Worm (Caenorhabditis elegans) whole organism, L2 larva: ENCODE measurements around the gene arrd-28.

Experiments
- F13H6.1 ChIP-seq: sonication (generic microtip); optimal IDR thresholded peaks from 2 replicates; lab custom pipeline; 2016; ENCODE audit warnings: missing genetic modification characterization, missing compliant biosample characterization
- R02D3.7 ChIP-seq: fragments of 150-350 bp; optimal IDR thresholded peaks from 2 replicates; lab custom pipeline; 2014; ENCODE audit warnings: missing biosample characterization, missing genetic modification characterization
- Y55F3AM.14 ChIP-seq: fragments of 200-800 bp; sonication (Bioruptor generic); optimal IDR thresholded peaks from 2 replicates; lab custom pipeline; 2018; ENCODE audit warnings: mild to moderate bottlenecking, missing genetic modification characterization, missing compliant biosample characterization
- alr-1 ChIP-seq: fragments of 150-350 bp; optimal IDR thresholded peaks from 2 replicates; lab custom pipeline; 2014; ENCODE audit warnings: missing biosample characterization, missing genetic modification characterization
- aly-2 ChIP-seq: fragments of 150-350 bp; optimal IDR thresholded peaks from 2 replicates; lab custom pipeline; 2014; ENCODE audit warnings: missing biosample characterization, missing genetic modification characterization
- blmp-1 ChIP-seq: sonication (generic microtip); optimal IDR thresholded peaks from 2 replicates; lab custom pipeline; 2017; ENCODE audit warnings: missing genetic modification characterization, mild to moderate bottlenecking, missing compliant biosample characterization, antibody characterized with exemption, moderate library complexity; ENCODE audit not compliant: insufficient read depth
- ceh-82 ChIP-seq: fragments of 150-350 bp; optimal IDR thresholded peaks from 2 replicates; lab custom pipeline; 2014; ENCODE audit warnings: missing biosample characterization, missing genetic modification characterization
- crh-2 ChIP-seq: sonication (generic microtip); optimal IDR thresholded peaks from 2 replicates; lab custom pipeline; 2017; ENCODE audit warnings: missing biosample characterization, missing genetic modification characterization
- dmd-4 ChIP-seq: sonication (generic microtip); optimal IDR thresholded peaks from 2 replicates; lab custom pipeline; 2017; ENCODE audit warnings: missing biosample characterization, missing genetic modification characterization
- elt-1 ChIP-seq: fragments of 150-350 bp; optimal IDR thresholded peaks from 2 replicates; lab custom pipeline; 2014; ENCODE audit warnings: missing biosample characterization, missing genetic modification characterization
- elt-3 ChIP-seq: sonication (generic microtip); optimal IDR thresholded peaks from 2 replicates; lab custom pipeline; 2017; ENCODE audit warnings: missing biosample characterization, missing genetic modification characterization
- fos-1 ChIP-seq: fragments of 150-350 bp; optimal IDR thresholded peaks from 2 replicates; lab custom pipeline; 2014; ENCODE audit warnings: missing biosample characterization, missing genetic modification characterization
- gmeb-1 ChIP-seq: fragments of 150-350 bp; optimal IDR thresholded peaks from 2 replicates; lab custom pipeline; 2014; ENCODE audit warnings: missing biosample characterization, missing genetic modification characterization
- lin-11 ChIP-seq: fragments of 150-350 bp; sonication (generic microtip); optimal IDR thresholded peaks from 2 replicates; lab custom pipeline; 2014; ENCODE audit warnings: missing biosample characterization, missing genetic modification characterization, inconsistent platforms, mixed read lengths
- lin-13 ChIP-seq: fragments of 150-350 bp; optimal IDR thresholded peaks from 2 replicates; lab custom pipeline; 2014; ENCODE audit warnings: missing biosample characterization, missing genetic modification reagents, missing genetic modification characterization
- lin-39 ChIP-seq: fragments of 150-350 bp; optimal IDR thresholded peaks from 2 replicates; lab custom pipeline; 2014; ENCODE audit warnings: missing biosample characterization, missing genetic modification reagents, missing genetic modification characterization
- lsy-2 ChIP-seq, 2 experiments: fragments of 150-350 bp in 1 of 2; sonication (generic microtip) in 1 of 2; optimal IDR thresholded peaks; 2 replicates each; lab custom pipeline; 2014 to 2017; ENCODE audit warnings: missing biosample characterization in 2 of 2, missing genetic modification characterization in 2 of 2
- mab-5 ChIP-seq: fragments of 150-350 bp; optimal IDR thresholded peaks from 2 replicates; lab custom pipeline; 2014; ENCODE audit warnings: missing biosample characterization, missing genetic modification characterization
- mbf-1 ChIP-seq: sonication (generic microtip); optimal IDR thresholded peaks from 2 replicates; lab custom pipeline; 2017; ENCODE audit warnings: missing biosample characterization, missing genetic modification characterization
- mdl-1 ChIP-seq, 2 experiments: fragments of 150-350 bp in 1 of 2; sonication (generic microtip) in 1 of 2; optimal IDR thresholded peaks; 2 replicates each; lab custom pipeline; 2017; ENCODE audit warnings: missing biosample characterization in 2 of 2, missing genetic modification characterization in 2 of 2
- nhr-10 ChIP-seq: sonication (generic microtip); optimal IDR thresholded peaks from 2 replicates; lab custom pipeline; 2017; ENCODE audit warnings: missing biosample characterization, missing genetic modification characterization
- nhr-11 ChIP-seq: fragments of 150-350 bp; optimal IDR thresholded peaks from 2 replicates; lab custom pipeline; 2014; ENCODE audit warnings: missing biosample characterization, missing genetic modification characterization
- nhr-12 ChIP-seq: fragments of 150-350 bp; optimal IDR thresholded peaks from 2 replicates; lab custom pipeline; 2014; ENCODE audit warnings: missing biosample characterization, missing genetic modification characterization
- nhr-129 ChIP-seq: fragments of 150-350 bp; optimal IDR thresholded peaks from 2 replicates; lab custom pipeline; 2014; ENCODE audit warnings: missing biosample characterization, missing genetic modification characterization
- nhr-21 ChIP-seq: fragments of 150-350 bp; optimal IDR thresholded peaks from 2 replicates; lab custom pipeline; 2014; ENCODE audit warnings: missing biosample characterization, missing genetic modification characterization
- nhr-23 ChIP-seq: fragments of 150-350 bp; optimal IDR thresholded peaks from 2 replicates; lab custom pipeline; 2014; ENCODE audit warnings: missing biosample characterization, missing genetic modification reagents, missing genetic modification characterization
- nhr-6 ChIP-seq: fragments of 150-350 bp; optimal IDR thresholded peaks from 2 replicates; lab custom pipeline; 2014; ENCODE audit warnings: missing biosample characterization, missing genetic modification characterization
- nhr-77 ChIP-seq: fragments of 150-350 bp; optimal IDR thresholded peaks from 2 replicates; lab custom pipeline; 2014; ENCODE audit warnings: missing biosample characterization, missing genetic modification characterization
- peb-1 ChIP-seq: fragments of 150-350 bp; optimal IDR thresholded peaks from 2 replicates; lab custom pipeline; 2014; ENCODE audit warnings: missing biosample characterization, missing genetic modification characterization
- sem-4 ChIP-seq: fragments of 150-350 bp; optimal IDR thresholded peaks from 2 replicates; lab custom pipeline; 2014; ENCODE audit warnings: missing biosample characterization, missing genetic modification reagents, missing genetic modification characterization
- skn-1 ChIP-seq: sonication (generic microtip); optimal IDR thresholded peaks from 2 replicates; lab custom pipeline; 2017; ENCODE audit warnings: missing biosample characterization, missing genetic modification characterization
- sma-3 ChIP-seq: sonication (generic microtip); optimal IDR thresholded peaks from 2 replicates; lab custom pipeline; 2016; ENCODE audit warnings: missing genetic modification reagents, missing genetic modification characterization, missing compliant biosample characterization
- sma-9 ChIP-seq, 2 experiments: fragments of 150-350 bp in 1 of 2; sonication (generic microtip) in 1 of 2; optimal IDR thresholded peaks; 2 replicates each; lab custom pipeline; 2014 to 2016; ENCODE audit warnings: missing genetic modification characterization in 2 of 2, mild to moderate bottlenecking in 1 of 2, missing biosample characterization in 1 of 2, missing compliant biosample characterization in 1 of 2, missing genetic modification reagents in 1 of 2, moderate library complexity in 1 of 2
- snpc-4 ChIP-seq: fragments of 150-350 bp; optimal IDR thresholded peaks from 2 replicates; lab custom pipeline; 2014; ENCODE audit warnings: missing biosample characterization, missing genetic modification characterization
- unc-39 ChIP-seq: fragments of 150-350 bp; optimal IDR thresholded peaks from 2 replicates; lab custom pipeline; 2014; ENCODE audit warnings: missing biosample characterization, missing genetic modification characterization
- unc-55 ChIP-seq: fragments of 150-350 bp; sonication (generic microtip); optimal IDR thresholded peaks from 3 replicates; lab custom pipeline; 2014; ENCODE audit warnings: missing biosample characterization, missing genetic modification reagents, missing genetic modification characterization
- unc-62 ChIP-seq: fragments of 150-350 bp; optimal IDR thresholded peaks from 2 replicates; lab custom pipeline; 2014; ENCODE audit warnings: missing biosample characterization, missing genetic modification reagents, missing genetic modification characterization
- ztf-1 ChIP-seq: fragments of 200-800 bp; sonication (Bioruptor generic); conservative IDR thresholded peaks from 2 replicates; pipeline ENCODE4 v1.3.6; 2022; ENCODE audit warnings: missing genetic modification characterization, missing compliant biosample characterization

arrd-28 gene

DNA sequence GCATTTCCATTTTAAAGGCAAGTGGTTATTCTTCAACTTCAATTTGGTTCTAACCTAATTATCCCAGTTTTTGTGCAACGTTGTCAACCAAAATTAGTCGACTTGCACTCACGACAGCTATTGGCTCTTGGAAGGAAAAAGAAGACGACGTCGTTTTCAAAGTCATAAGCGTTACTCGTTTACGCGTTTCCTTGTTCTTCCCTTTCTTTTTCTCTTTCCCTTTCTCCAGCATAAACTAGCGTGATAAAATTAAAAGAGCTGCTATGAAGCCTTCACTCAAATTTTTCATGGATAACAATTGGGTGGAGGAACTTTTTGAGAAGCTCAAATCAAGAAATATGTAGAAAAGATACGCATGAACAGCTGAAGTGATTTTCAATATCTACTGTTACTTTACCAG is 20.6 kb upstream of the arrd-28 start:
- no peak for TF ChIP-seq unc-62 (GFP tag; lab: Kevin White, UChicago)

ce11 chrX:10167005-10167404 is 16.8 kb upstream of the arrd-28 start, which contains the start of gene rnp-9:
Gene rnp-9 (plus strand): TSS chrX:10167305.
- TF ChIP-seq R02D3.7 (tag; lab: Kevin White, UChicago) (no peak), mdl-1 (tag; optimal IDR thresholded peaks at IDR 0.05; lab: Kevin White, UChicago) (no peak), crh-2 (tag; lab: Kevin White, UChicago) (no peak), dmd-4 (tag; lab: Kevin White, UChicago) (no peak), blmp-1 (tag; lab: Kevin White, UChicago) (no peak), unc-39 (tag; lab: Kevin White, UChicago) (no peak), mbf-1 (tag; lab: Kevin White, UChicago) (no peak), skn-1 (tag; lab: Kevin White, UChicago) (no peak), nhr-23 (tag; lab: Kevin White, UChicago) (no peak), snpc-4 (tag; lab: Kevin White, UChicago) (no peak), lin-39 (tag; lab: Kevin White, UChicago) (no peak), elt-1 (tag; lab: Kevin White, UChicago) (no peak), alr-1 (tag; lab: Kevin White, UChicago) (no peak), peb-1 (no peak), lin-11 (no peak), mab-5 (tag; lab: Kevin White, UChicago) (no peak), unc-55 (GFP tag; lab: Kevin White, UChicago) (no peak), nhr-11 (tag; lab: Kevin White, UChicago) (no peak), nhr-129 (no peak), nhr-12 (tag; lab: Kevin White, UChicago) (no peak)

- TF ChIP-seq nhr-77 = no peak
- TF ChIP-seq Y55F3AM.14 = no peak
- TF ChIP-seq sma-9 (GFP tag; optimal IDR thresholded peaks at IDR 0.05; lab: Kevin White, UChicago) = peak; percentile 31
- no peak for TF ChIP-seq sma-9 (tag; optimal IDR thresholded peaks at IDR 0.05; lab: Kevin White, UChicago)
- no peak for TF ChIP-seq alr-1 (tag; lab: Kevin White, UChicago)
- TF ChIP-seq elt-1 (tag; lab: Kevin White, UChicago) = no peak
- no peak for TF ChIP-seq gmeb-1
- TF ChIP-seq unc-39 (tag; lab: Kevin White, UChicago) = no peak
- TF ChIP-seq crh-2 (tag; lab: Kevin White, UChicago) = peak; percentile 1
- no peak for TF ChIP-seq sem-4 (tag; lab: Kevin White, UChicago)
- no peak for TF ChIP-seq dmd-4 (tag; lab: Kevin White, UChicago)
- TF ChIP-seq nhr-21 = peak; percentile 17
- peak; percentile 86 for TF ChIP-seq blmp-1 (tag; lab: Kevin White, UChicago)
Measured at ce11 chrX:10168534-10168933, 15.3 kb upstream of the arrd-28 start.

DNA sequence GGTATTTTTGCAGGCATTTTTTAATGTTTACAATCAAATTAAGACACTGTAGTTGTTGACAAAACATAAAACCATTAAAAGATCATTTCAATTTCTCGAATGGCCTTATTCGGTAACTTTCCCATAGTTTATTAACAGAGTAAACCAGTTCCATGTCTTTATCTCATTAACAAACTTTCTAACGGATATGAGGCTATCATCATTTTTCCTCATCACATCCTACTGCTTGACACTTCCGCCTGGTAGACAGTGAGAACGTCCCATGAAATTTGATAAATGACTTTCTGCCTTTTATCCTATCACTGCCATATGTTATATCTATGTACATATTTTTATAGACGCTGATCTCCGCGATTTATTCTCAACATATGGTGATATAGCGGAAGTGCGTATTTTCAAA is 13.2 kb upstream of the arrd-28 start:
- no peak for TF ChIP-seq nhr-6 (tag; lab: Kevin White, UChicago)
- no peak for TF ChIP-seq lin-13
- no peak for TF ChIP-seq dmd-4 (tag; lab: Kevin White, UChicago)
- no peak for TF ChIP-seq F13H6.1 (tag; lab: Kevin White, UChicago)
- no peak for TF ChIP-seq peb-1
- TF ChIP-seq unc-39 (tag; lab: Kevin White, UChicago) = no peak
- no peak for TF ChIP-seq ceh-82 (tag; lab: Kevin White, UChicago)
- no peak for TF ChIP-seq snpc-4 (tag; lab: Kevin White, UChicago)
- TF ChIP-seq mab-5 (tag; lab: Kevin White, UChicago) = no peak
- no peak for TF ChIP-seq nhr-77
- TF ChIP-seq fos-1 = no peak
- no peak for TF ChIP-seq alr-1 (tag; lab: Kevin White, UChicago)
- no peak for TF ChIP-seq nhr-10 (tag; lab: Kevin White, UChicago)
- no peak for TF ChIP-seq sma-3
- TF ChIP-seq ztf-1 (GFP tag; lab: Robert Waterston, UW) = no peak
- TF ChIP-seq elt-3 = no peak
- TF ChIP-seq aly-2 = no peak
- no peak for TF ChIP-seq nhr-21
- no peak for TF ChIP-seq lsy-2 (tag; optimal IDR thresholded peaks at IDR 0.05; lab: Kevin White, UChicago)
- no peak for TF ChIP-seq mdl-1 (tag; optimal IDR thresholded peaks at IDR 0.05; lab: Kevin White, UChicago)
